Worm (Caenorhabditis elegans): ENCODE data around the gene abi-1.

- no peak for TF ChIP-seq nhr-76 (tag; optimal IDR thresholded peaks at IDR 0.05)
- TF ChIP-seq nhr-28 (tag; optimal IDR thresholded peaks at IDR 0.05): no peak
- no peak for TF ChIP-seq mep-1 (tag; optimal IDR thresholded peaks at IDR 0.05)
- no peak for TF ChIP-seq egl-43 (GFP tag; IDR thresholded peaks at IDR 0.05)
- TF ChIP-seq nhr-77 (tag; optimal IDR thresholded peaks at IDR 0.05): no peak
- no peak for TF ChIP-seq lsy-2 (tag; optimal IDR thresholded peaks at IDR 0.05)
- TF ChIP-seq ceh-32 (tag; optimal IDR thresholded peaks at IDR 0.05; ENCODE audit: poor library complexity): no peak
- TF ChIP-seq pqm-1 (tag; optimal IDR thresholded peaks at IDR 0.05): no peak
- TF ChIP-seq hmg-1.1 (GFP tag; IDR thresholded peaks at IDR 0.05): no peak
- no peak for TF ChIP-seq dpl-1 (GFP tag; optimal IDR thresholded peaks at IDR 0.05)
- TF ChIP-seq aha-1 (tag): no peak
- TF ChIP-seq daf-12 (tag; optimal IDR thresholded peaks at IDR 0.05): no peak
- TF ChIP-seq ceh-62 (tag; optimal IDR thresholded peaks at IDR 0.05): no peak
- TF ChIP-seq lin-39 (tag; optimal IDR thresholded peaks at IDR 0.05): no peak
Observed at ce11 chrIII:5707546-5707945, 15.0 kb upstream of the abi-1 start.
